Worm (Caenorhabditis elegans): ENCODE measurements around the gene F37C12.18.

- TF ChIP-seq lin-39 (tag; optimal IDR thresholded peaks at IDR 0.05) (peak; percentile 67), aly-2 (tag; optimal IDR thresholded peaks at IDR 0.05) (no peak), tbx-2 (tag; optimal IDR thresholded peaks at IDR 0.05) (peak; percentile 79), ceh-82 (tag; optimal IDR thresholded peaks at IDR 0.05) (peak; percentile 52), nhr-237 (tag; optimal IDR thresholded peaks at IDR 0.05) (no peak), snpc-4 (tag; optimal IDR thresholded peaks at IDR 0.05) (peak; percentile 88), ceh-28 (tag; optimal IDR thresholded peaks at IDR 0.05) (peak; percentile 89), ama-1 (optimal IDR thresholded peaks at IDR 0.05) (peak; percentile 79), pha-4 (tag; optimal IDR thresholded peaks at IDR 0.05) (peak; percentile 92)
Observed at ce11 chrIII:7155631-7156030, 39.6 kb downstream of the F37C12.18 start.

Data from whole organism, L3 larva.